Worm (Caenorhabditis elegans): ENCODE data around the gene pat-2.

DNA sequence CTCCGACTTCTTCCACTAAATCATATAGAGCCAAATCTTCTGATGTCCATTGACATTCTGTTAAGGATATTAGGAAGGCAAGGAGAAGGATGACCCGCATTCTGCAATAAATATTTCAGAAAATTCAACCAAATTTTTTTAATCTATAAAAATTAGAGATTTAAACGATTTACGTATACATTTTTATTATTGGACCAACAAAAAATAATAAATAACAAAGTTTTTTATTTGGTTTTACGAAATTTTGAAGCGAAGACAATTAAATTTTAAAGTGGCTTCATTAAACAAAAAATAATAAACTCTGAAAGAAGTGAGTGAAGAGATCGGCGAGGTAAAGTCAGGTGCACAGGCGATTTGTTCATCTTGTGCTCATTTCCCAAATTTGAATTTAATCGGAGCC, 8.4 kb downstream of the pat-2 start, which contains the start of gene F54F2.9:
- TF ChIP-seq R02D3.7 (tag; optimal IDR thresholded peaks at IDR 0.05) = no peak
- TF ChIP-seq nhr-11 (tag; optimal IDR thresholded peaks at IDR 0.05) = no peak
- no peak for TF ChIP-seq ceh-82 (tag; optimal IDR thresholded peaks at IDR 0.05)
- TF ChIP-seq madf-9 (GFP tag; conservative IDR thresholded peaks at IDR 0.05) = no peak
- no peak for TF ChIP-seq vab-7 (GFP tag; IDR thresholded peaks at IDR 0.05)
- no peak for TF ChIP-seq egl-27 (tag; optimal IDR thresholded peaks at IDR 0.05)
- no peak for TF ChIP-seq nhr-28 (tag; optimal IDR thresholded peaks at IDR 0.05)
- no peak for TF ChIP-seq lir-3 (tag; optimal IDR thresholded peaks at IDR 0.05)
- TF ChIP-seq fkh-10 (GFP tag; optimal IDR thresholded peaks at IDR 0.05) = no peak
- no peak for TF ChIP-seq skn-1 (tag; optimal IDR thresholded peaks at IDR 0.05)
- no peak for TF ChIP-seq nhr-76 (tag; optimal IDR thresholded peaks at IDR 0.05)
- no peak for TF ChIP-seq zfp-2 (tag; optimal IDR thresholded peaks at IDR 0.05)
- no peak for TF ChIP-seq nhr-77 (tag; optimal IDR thresholded peaks at IDR 0.05)
- no peak for TF ChIP-seq daf-19 (GFP tag; conservative IDR thresholded peaks at IDR 0.05)

All from whole organism, L4 larva.